Worm (Caenorhabditis elegans) whole organism, late embryonic: Measurements from ENCODE around the gene C47E12.13.

Experiments
- C08G9.2 ChIP-seq: sonication (generic microtip); optimal IDR thresholded peaks from 2 replicates; lab custom pipeline; 2016; ENCODE audit warnings: mild to moderate bottlenecking, missing genetic modification characterization, moderate library complexity, missing compliant biosample characterization
- C38D4.7 ChIP-seq: fragments of 200-800 bp; sonication (Bioruptor generic); optimal IDR thresholded peaks from 2 replicates; lab custom pipeline; 2018; ENCODE audit warnings: mild to moderate bottlenecking, missing genetic modification characterization, moderate library complexity, missing compliant biosample characterization
- K02D7.2 ChIP-seq: sonication (generic microtip); optimal IDR thresholded peaks from 2 replicates; lab custom pipeline; 2017; ENCODE audit warnings: mild to moderate bottlenecking, missing genetic modification characterization, missing compliant biosample characterization
- K09A11.1 ChIP-seq: sonication (generic microtip); optimal IDR thresholded peaks from 2 replicates; lab custom pipeline; 2017; ENCODE audit warnings: antibody characterized with exemption, mild to moderate bottlenecking, missing genetic modification characterization, missing compliant biosample characterization; ENCODE audit not compliant: insufficient read depth
- Y22D7AL.16 ChIP-seq: sonication (generic microtip); optimal IDR thresholded peaks from 2 replicates; lab custom pipeline; 2016; ENCODE audit warnings: missing genetic modification characterization, missing compliant biosample characterization
- ahr-1 ChIP-seq: sonication (generic microtip); optimal IDR thresholded peaks from 2 replicates; lab custom pipeline; 2016; ENCODE audit warnings: missing genetic modification characterization, missing compliant biosample characterization
- ama-1 ChIP-seq: fragments of 150-350 bp; optimal IDR thresholded peaks from 2 replicates; lab custom pipeline; 2014
- ceh-14 ChIP-seq: sonication (generic microtip); optimal IDR thresholded peaks from 2 replicates; lab custom pipeline; 2016; ENCODE audit warnings: missing genotype, missing genetic modification characterization, missing compliant biosample characterization
- ceh-18 ChIP-seq: sonication (generic microtip); optimal IDR thresholded peaks from 2 replicates; lab custom pipeline; 2016; ENCODE audit warnings: missing genetic modification characterization, missing compliant biosample characterization
- ceh-30 ChIP-seq: fragments of 150-350 bp; optimal IDR thresholded peaks from 2 replicates; lab custom pipeline; 2014; ENCODE audit warnings: missing biosample characterization, missing genetic modification characterization
- ceh-48 ChIP-seq: sonication (generic microtip); optimal IDR thresholded peaks from 2 replicates; lab custom pipeline; 2016; ENCODE audit warnings: missing genetic modification characterization, inconsistent platforms, missing compliant biosample characterization
- ceh-9 ChIP-seq: sonication (generic microtip); optimal IDR thresholded peaks from 2 replicates; lab custom pipeline; 2016; ENCODE audit warnings: mild to moderate bottlenecking, missing genetic modification characterization, inconsistent platforms, missing compliant biosample characterization
- dmd-4 ChIP-seq: sonication (generic microtip); optimal IDR thresholded peaks from 2 replicates; lab custom pipeline; 2016; ENCODE audit warnings: borderline replicate concordance, missing genetic modification characterization, missing compliant biosample characterization
- elt-4 ChIP-seq: sonication (generic microtip); optimal IDR thresholded peaks from 2 replicates; lab custom pipeline; 2016; ENCODE audit warnings: missing genetic modification characterization, missing compliant biosample characterization
- fax-1 ChIP-seq: sonication (generic microtip); optimal IDR thresholded peaks from 2 replicates; lab custom pipeline; 2016; ENCODE audit warnings: missing genotype, missing genetic modification characterization, missing compliant biosample characterization
- fkh-10 ChIP-seq: fragments of 150-350 bp; optimal IDR thresholded peaks from 2 replicates; lab custom pipeline; 2014; ENCODE audit warnings: missing biosample characterization, missing genetic modification reagents, missing genetic modification characterization
- hlh-13 ChIP-seq: fragments of 200-800 bp; sonication (Bioruptor generic); optimal IDR thresholded peaks from 2 replicates; lab custom pipeline; 2018; ENCODE audit warnings: mild to moderate bottlenecking, missing genetic modification characterization, missing compliant biosample characterization
- hlh-30 ChIP-seq: sonication (generic microtip); optimal IDR thresholded peaks from 2 replicates; lab custom pipeline; 2017; ENCODE audit warnings: antibody characterized with exemption, missing genetic modification characterization, missing compliant biosample characterization; ENCODE audit not compliant: insufficient read depth
- hlh-6 ChIP-seq: sonication (generic microtip); optimal IDR thresholded peaks from 2 replicates; lab custom pipeline; 2016; ENCODE audit warnings: missing genotype, missing genetic modification characterization, missing compliant biosample characterization
- madf-2 ChIP-seq: sonication (generic microtip); optimal IDR thresholded peaks from 2 replicates; lab custom pipeline; 2017; ENCODE audit warnings: missing genetic modification characterization, missing compliant biosample characterization
- mec-3 ChIP-seq: sonication (generic microtip); optimal IDR thresholded peaks from 2 replicates; lab custom pipeline; 2016; ENCODE audit warnings: borderline replicate concordance, missing genetic modification characterization, missing compliant biosample characterization
- nfya-1 ChIP-seq: sonication (generic microtip); optimal IDR thresholded peaks from 2 replicates; lab custom pipeline; 2017; ENCODE audit warnings: missing genetic modification characterization, mild to moderate bottlenecking, missing compliant biosample characterization, antibody characterized with exemption, moderate library complexity
- nhr-232 ChIP-seq: sonication (generic microtip); optimal IDR thresholded peaks from 2 replicates; lab custom pipeline; 2016; ENCODE audit warnings: missing genetic modification characterization, missing compliant biosample characterization
- npax-4 ChIP-seq: sonication (generic microtip); optimal IDR thresholded peaks from 2 replicates; lab custom pipeline; 2016; ENCODE audit warnings: missing genetic modification characterization, missing compliant biosample characterization
- odd-2 ChIP-seq: sonication (generic microtip); optimal IDR thresholded peaks from 2 replicates; lab custom pipeline; 2017; ENCODE audit warnings: antibody characterized with exemption, mild to moderate bottlenecking, missing genetic modification characterization, missing compliant biosample characterization
- pag-3 ChIP-seq: sonication (generic microtip); optimal IDR thresholded peaks from 2 replicates; lab custom pipeline; 2016; ENCODE audit warnings: missing compliant biosample characterization, missing genetic modification characterization, borderline replicate concordance
- pat-9 ChIP-seq: fragments of 200-800 bp; sonication (Bioruptor generic); optimal IDR thresholded peaks from 2 replicates; lab custom pipeline; 2018; ENCODE audit warnings: mild to moderate bottlenecking, missing genetic modification characterization, moderate library complexity, missing compliant biosample characterization
- pha-2 ChIP-seq: sonication (generic microtip); optimal IDR thresholded peaks from 2 replicates; lab custom pipeline; 2017; ENCODE audit warnings: mild to moderate bottlenecking, missing genetic modification characterization, missing compliant biosample characterization
- ref-2 ChIP-seq: sonication (generic microtip); optimal IDR thresholded peaks from 2 replicates; lab custom pipeline; 2016; ENCODE audit warnings: missing genetic modification characterization, missing compliant biosample characterization
- sox-2 ChIP-seq: fragments of 200-800 bp; sonication (Bioruptor generic); IDR thresholded peaks from 2 replicates; pipeline ENCODE4 v1.3.6; 2022; ENCODE audit warnings: missing genetic modification reagents, missing genetic modification characterization, missing compliant biosample characterization
- syd-9 ChIP-seq: sonication (generic microtip); optimal IDR thresholded peaks from 2 replicates; lab custom pipeline; 2016; ENCODE audit warnings: mild to moderate bottlenecking, missing genetic modification characterization, moderate library complexity, missing compliant biosample characterization
- tbx-2 ChIP-seq: sonication (generic microtip); optimal IDR thresholded peaks from 2 replicates; lab custom pipeline; 2016; ENCODE audit warnings: missing genetic modification characterization, missing compliant biosample characterization
- ttx-3 ChIP-seq: sonication (generic microtip); optimal IDR thresholded peaks from 2 replicates; lab custom pipeline; 2016; ENCODE audit warnings: missing genetic modification reagents, missing genetic modification characterization, missing compliant biosample characterization
- unc-3 ChIP-seq, 2 experiments: fragments of 200-800 bp in 1 of 2; sonication (Bioruptor generic) in 1 of 2; sonication (generic microtip) in 1 of 2; conservative IDR thresholded peaks in 1 of 2; optimal IDR thresholded peaks in 1 of 2; 2 replicates each; pipeline versions ENCODE4 v1.3.6 to Lab custom; 2016 to 2022; ENCODE audit warnings: missing compliant biosample characterization in 2 of 2, missing genetic modification characterization in 2 of 2, missing genetic modification reagents in 1 of 2
- ztf-16 ChIP-seq: sonication (generic microtip); optimal IDR thresholded peaks from 2 replicates; lab custom pipeline; 2017; ENCODE audit warnings: missing genetic modification characterization, missing compliant biosample characterization

Gene C47E12.13

DNA sequence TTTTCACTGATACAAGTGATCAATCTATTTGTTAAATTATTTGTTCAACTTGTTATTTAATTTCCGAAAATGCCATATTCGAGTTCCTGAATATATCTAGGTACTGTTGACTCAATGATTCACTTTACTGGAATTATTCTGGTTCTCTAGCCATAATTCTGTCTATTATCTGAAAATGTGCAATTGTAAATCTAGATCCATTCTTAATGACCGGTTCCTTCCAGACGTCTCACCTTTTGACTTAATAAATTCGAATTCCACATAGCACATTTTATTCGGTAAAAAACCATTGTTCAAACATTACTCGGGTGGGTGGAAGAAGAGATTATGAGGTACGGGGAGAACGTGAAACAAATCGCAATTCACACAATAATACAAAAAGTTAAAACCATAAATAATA, 17.3 kb downstream of the C47E12.13 start:
- TF ChIP-seq ttx-3 (tag; lab: Kevin White, UChicago) (no peak), ama-1 (no peak), dmd-4 (no peak), K09A11.1 (no peak), fax-1 (tag; lab: Kevin White, UChicago) (no peak), madf-2 (no peak), Y22D7AL.16 (tag; lab: Kevin White, UChicago) (no peak), ceh-30 (no peak), nhr-232 (tag; lab: Kevin White, UChicago) (no peak), nfya-1 (tag; lab: Kevin White, UChicago) (no peak), ztf-16 (tag; lab: Kevin White, UChicago) (no peak), tbx-2 (tag; lab: Kevin White, UChicago) (no peak), hlh-6 (tag; lab: Kevin White, UChicago) (no peak), C08G9.2 (tag; lab: Kevin White, UChicago) (no peak), ceh-18 (tag; lab: Kevin White, UChicago) (no peak), syd-9 (no peak), fkh-10 (GFP tag; lab: Kevin White, UChicago) (no peak), pat-9 (tag; lab: Kevin White, UChicago) (no peak), npax-4 (no peak)

DNA sequence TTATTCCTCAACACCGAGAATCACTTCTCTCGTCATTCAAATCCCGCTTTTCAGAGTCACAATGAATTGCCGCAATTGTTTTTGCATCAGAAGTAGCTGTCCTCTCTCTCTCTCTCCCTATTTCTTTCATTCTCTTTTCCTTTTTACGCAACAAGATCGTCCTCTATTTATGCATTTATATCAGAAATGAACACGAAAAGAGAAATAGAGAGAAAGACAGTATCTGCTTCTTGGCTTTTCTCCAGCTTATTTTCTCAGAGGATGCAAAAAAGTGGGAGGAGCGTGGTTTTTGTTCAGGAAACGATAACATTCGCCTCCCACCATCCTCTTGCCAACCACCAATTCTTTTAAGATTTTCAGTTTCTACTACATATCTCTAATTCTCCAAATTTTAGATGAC, 23.8 kb downstream of the C47E12.13 start, which contains the start of gene mam-2:
TSS of gene mam-2 (plus strand) at position 301 of the 400 bp plus-strand sequence.
- no peak for TF ChIP-seq ama-1
- no peak for TF ChIP-seq ceh-9 (tag; lab: Kevin White, UChicago)
- TF ChIP-seq Y22D7AL.16 (tag; lab: Kevin White, UChicago) = no peak
- no peak for TF ChIP-seq odd-2 (tag; lab: Kevin White, UChicago)
- no peak for TF ChIP-seq hlh-13 (GFP tag; lab: Kevin White, UChicago)
- TF ChIP-seq ref-2 (tag; lab: Kevin White, UChicago) = no peak
- no peak for TF ChIP-seq ceh-14 (tag; lab: Kevin White, UChicago)
- no peak for TF ChIP-seq npax-4
- no peak for TF ChIP-seq tbx-2 (tag; lab: Kevin White, UChicago)
- no peak for TF ChIP-seq sox-2 (GFP tag; lab: Robert Waterston, UW)
- TF ChIP-seq pha-2 (tag; lab: Kevin White, UChicago) = no peak
- no peak for TF ChIP-seq hlh-30 (tag; lab: Kevin White, UChicago)
- no peak for TF ChIP-seq pag-3 (tag; lab: Kevin White, UChicago)
- TF ChIP-seq hlh-6 (tag; lab: Kevin White, UChicago) = no peak
- TF ChIP-seq unc-3 (GFP tag; conservative IDR thresholded peaks at IDR 0.05; lab: Robert Waterston, UW) = no peak
- TF ChIP-seq unc-3 (tag; optimal IDR thresholded peaks at IDR 0.05; lab: Kevin White, UChicago) = no peak

DNA sequence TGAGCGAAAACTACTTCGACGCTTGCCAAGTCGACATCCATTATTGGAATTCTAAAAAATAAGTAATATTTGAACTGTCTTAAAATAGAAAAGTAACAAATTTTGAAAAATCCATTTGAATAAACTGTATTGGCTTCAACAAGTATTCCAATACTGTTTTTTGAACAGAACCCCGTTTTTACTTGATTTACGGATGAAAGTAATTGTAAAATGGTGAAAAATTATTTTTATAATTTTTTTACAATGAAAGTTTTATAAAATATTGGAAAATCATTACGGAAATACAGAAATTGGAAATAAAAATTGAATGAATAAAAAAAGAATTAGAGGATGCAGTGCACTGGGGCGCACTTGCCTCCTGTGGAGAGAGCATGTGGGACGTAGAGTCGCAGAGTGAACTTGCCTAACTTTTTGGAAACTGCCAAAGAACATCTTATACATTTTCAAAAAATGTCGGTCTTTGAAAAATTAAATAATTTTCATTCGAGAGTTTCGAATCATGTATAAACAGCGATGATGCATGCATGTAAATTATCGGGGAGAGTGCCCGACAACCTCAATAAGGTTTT, 24.4 kb downstream of the C47E12.13 start, which contains the start of gene rrp-1:
TSS of gene rrp-1 (minus strand) at position 51 of the 569 bp plus-strand sequence.
- TF ChIP-seq hlh-6 (tag; lab: Kevin White, UChicago) (no peak), C38D4.7 (GFP tag; lab: Kevin White, UChicago) (no peak), syd-9 (no peak), mec-3 (no peak), K02D7.2 (tag; lab: Kevin White, UChicago) (no peak), ceh-30 (no peak), ceh-48 (tag; lab: Kevin White, UChicago) (no peak), ahr-1 (no peak), elt-4 (tag; lab: Kevin White, UChicago) (no peak), odd-2 (tag; lab: Kevin White, UChicago) (no peak), ref-2 (tag; lab: Kevin White, UChicago) (no peak), pha-2 (tag; lab: Kevin White, UChicago) (no peak), Y22D7AL.16 (tag; lab: Kevin White, UChicago) (no peak)
